Fruit fly (Drosophila melanogaster): Measurements from ENCODE around the gene CG15443.

CG15443 gene

dm6 chr2L:4414059-4414458 is 49.2 kb downstream of the CG15443 start:
- TF ChIP-seq CG33017 (tag; optimal IDR thresholded peaks at IDR 0.05) = no peak
- no peak for TF ChIP-seq tj (GFP tag; optimal IDR thresholded peaks at IDR 0.05)
- TF ChIP-seq Clk (GFP tag; optimal IDR thresholded peaks at IDR 0.05) = no peak
- no peak for TF ChIP-seq toe (GFP tag; optimal IDR thresholded peaks at IDR 0.05)
- TF ChIP-seq cnc (optimal IDR thresholded peaks at IDR 0.05) = no peak
- no peak for TF ChIP-seq CG14711 (tag; optimal IDR thresholded peaks at IDR 0.05)
- no peak for TF ChIP-seq ovo (GFP tag; optimal IDR thresholded peaks at IDR 0.05)
- TF ChIP-seq CG11617 (GFP tag; optimal IDR thresholded peaks at IDR 0.05) = no peak
- TF ChIP-seq kay (GFP tag; ENCODE audit: borderline replicate concordance) = no peak
- no peak for TF ChIP-seq CG7101 (tag; optimal IDR thresholded peaks at IDR 0.05)
- TF ChIP-seq pad (GFP tag; optimal IDR thresholded peaks at IDR 0.05) = no peak
- TF ChIP-seq bab1 (GFP tag; optimal IDR thresholded peaks at IDR 0.05) = no peak
- TF ChIP-seq CG5204 (GFP tag; optimal IDR thresholded peaks at IDR 0.05) = no peak
- no peak for TF ChIP-seq Crg-1 (GFP tag; optimal IDR thresholded peaks at IDR 0.05)
- TF ChIP-seq cic (GFP tag; optimal IDR thresholded peaks at IDR 0.05) = no peak
- no peak for TF ChIP-seq CG12768 (GFP tag; optimal IDR thresholded peaks at IDR 0.05)

Measured in whole organism, adult.